Fruit fly (Drosophila melanogaster): Measurements from ENCODE around the gene CG10405.

dm6 chr3R:16454192-16454591 is at the start of gene CG10405:
- TF ChIP-seq fd96Ca (GFP tag; IDR thresholded peaks at IDR 0.05): no peak
- no peak for TF ChIP-seq CG9948 (tag; optimal IDR thresholded peaks at IDR 0.05)
- no peak for TF ChIP-seq CG34367 (tag; optimal IDR thresholded peaks at IDR 0.05)
- no peak for TF ChIP-seq CG8301 (tag; optimal IDR thresholded peaks at IDR 0.05)
- TF ChIP-seq CG10348 (GFP tag; IDR thresholded peaks at IDR 0.05): no peak
- no peak for TF ChIP-seq Pif1A (GFP tag; optimal IDR thresholded peaks at IDR 0.05)
- no peak for TF ChIP-seq CG17806 (tag; optimal IDR thresholded peaks at IDR 0.05)
- no peak for TF ChIP-seq CG8159 (tag; optimal IDR thresholded peaks at IDR 0.05)
- TF ChIP-seq Ets98B (GFP tag; IDR thresholded peaks at IDR 0.05): no peak
